Worm (Caenorhabditis elegans): ENCODE data around the gene dhs-26.

dhs-26 gene

ce11 chrX:3339882-3340281 is 22.4 kb downstream of the dhs-26 start:
- TF ChIP-seq lin-11 (tag; optimal IDR thresholded peaks at IDR 0.05) (peak; percentile 13), unc-39 (tag; optimal IDR thresholded peaks at IDR 0.05) (no peak), lin-39 (tag; optimal IDR thresholded peaks at IDR 0.05) (no peak), nhr-129 (tag; optimal IDR thresholded peaks at IDR 0.05) (peak; percentile 29), ztf-11 (tag; optimal IDR thresholded peaks at IDR 0.05) (no peak), C34F6.9 (tag; optimal IDR thresholded peaks at IDR 0.05) (peak; percentile 36), nhr-21 (tag; optimal IDR thresholded peaks at IDR 0.05) (no peak), gmeb-1 (tag; optimal IDR thresholded peaks at IDR 0.05) (no peak), nhr-25 (tag; optimal IDR thresholded peaks at IDR 0.05) (no peak), lsy-2 (tag; optimal IDR thresholded peaks at IDR 0.05) (peak in 1 of 2 experiments; percentile 6)

ce11 chrX:3334115-3334514 is 28.2 kb downstream of the dhs-26 start:
- TF ChIP-seq unc-39 (tag; optimal IDR thresholded peaks at IDR 0.05) (no peak), F13H6.1 (tag; optimal IDR thresholded peaks at IDR 0.05) (peak; percentile 29), skn-1 (tag; optimal IDR thresholded peaks at IDR 0.05) (peak; percentile 36), fos-1 (tag; optimal IDR thresholded peaks at IDR 0.05) (peak; percentile 90), egl-27 (tag; optimal IDR thresholded peaks at IDR 0.05) (no peak), ztf-1 (GFP tag; conservative IDR thresholded peaks at IDR 0.05) (no peak), lin-11 (tag; optimal IDR thresholded peaks at IDR 0.05) (no peak), crh-2 (tag; optimal IDR thresholded peaks at IDR 0.05) (peak; percentile 1), lsy-2 (tag; optimal IDR thresholded peaks at IDR 0.05) (no peak), sma-9 (GFP tag; optimal IDR thresholded peaks at IDR 0.05) (peak; percentile 29), sma-9 (tag; optimal IDR thresholded peaks at IDR 0.05) (no peak), mdl-1 (tag; optimal IDR thresholded peaks at IDR 0.05) (no peak), nhr-11 (tag; optimal IDR thresholded peaks at IDR 0.05) (no peak), ama-1 (optimal IDR thresholded peaks at IDR 0.05) (no peak), nhr-6 (tag; optimal IDR thresholded peaks at IDR 0.05) (no peak)

- no peak for TF ChIP-seq mbf-1 (tag; optimal IDR thresholded peaks at IDR 0.05)
- TF ChIP-seq ZK546.5 (tag; optimal IDR thresholded peaks at IDR 0.05) = no peak
- no peak for TF ChIP-seq ztf-4 (tag; optimal IDR thresholded peaks at IDR 0.05)
- TF ChIP-seq dmd-4 (tag; optimal IDR thresholded peaks at IDR 0.05) = no peak
- TF ChIP-seq aly-2 (tag; optimal IDR thresholded peaks at IDR 0.05) = no peak
- TF ChIP-seq ama-1 (optimal IDR thresholded peaks at IDR 0.05) = no peak
- TF ChIP-seq ztf-11 (tag; optimal IDR thresholded peaks at IDR 0.05) = no peak
- TF ChIP-seq lin-13 (GFP tag; optimal IDR thresholded peaks at IDR 0.05) = no peak
- no peak for TF ChIP-seq snpc-4 (tag; optimal IDR thresholded peaks at IDR 0.05)
- TF ChIP-seq ceh-16 (tag; optimal IDR thresholded peaks at IDR 0.05) = no peak
- TF ChIP-seq F13H6.1 (tag; optimal IDR thresholded peaks at IDR 0.05) = no peak
- TF ChIP-seq nhr-11 (tag; optimal IDR thresholded peaks at IDR 0.05) = no peak
- no peak for TF ChIP-seq skn-1 (tag; optimal IDR thresholded peaks at IDR 0.05)
- no peak for TF ChIP-seq crh-2 (tag; optimal IDR thresholded peaks at IDR 0.05)
- TF ChIP-seq nhr-12 (tag; optimal IDR thresholded peaks at IDR 0.05) = no peak
- TF ChIP-seq fos-1 (tag; optimal IDR thresholded peaks at IDR 0.05) = no peak
- no peak for TF ChIP-seq lsy-2 (tag; optimal IDR thresholded peaks at IDR 0.05)
- no peak for TF ChIP-seq ztf-1 (GFP tag; conservative IDR thresholded peaks at IDR 0.05)
- TF ChIP-seq unc-55 (GFP tag; optimal IDR thresholded peaks at IDR 0.05) = no peak
Observed at ce11 chrX:3332824-3333223, 29.5 kb downstream of the dhs-26 start, which contains the start of gene F11D5.1. TSS of gene F11D5.1 (plus strand) at chrX:3333124.

ce11 chrX:3326175-3326574 is 36.1 kb downstream of the dhs-26 start, which contains the start of gene F11D5.6:
TSS of gene F11D5.6 (minus strand) at chrX:3326275.
- no peak for TF ChIP-seq ceh-16 (tag; optimal IDR thresholded peaks at IDR 0.05)
- TF ChIP-seq unc-55 (GFP tag; optimal IDR thresholded peaks at IDR 0.05) = no peak
- TF ChIP-seq snpc-4 (tag; optimal IDR thresholded peaks at IDR 0.05) = no peak
- no peak for TF ChIP-seq elt-3 (tag; optimal IDR thresholded peaks at IDR 0.05)
- TF ChIP-seq lin-13 (GFP tag; optimal IDR thresholded peaks at IDR 0.05) = no peak
- no peak for TF ChIP-seq lin-39 (tag; optimal IDR thresholded peaks at IDR 0.05)
- no peak for TF ChIP-seq lsy-2 (tag; optimal IDR thresholded peaks at IDR 0.05)
- TF ChIP-seq ztf-1 (GFP tag; conservative IDR thresholded peaks at IDR 0.05) = no peak
- no peak for TF ChIP-seq F13H6.1 (tag; optimal IDR thresholded peaks at IDR 0.05)
- TF ChIP-seq ztf-11 (tag; optimal IDR thresholded peaks at IDR 0.05) = no peak
- TF ChIP-seq nhr-237 (tag; optimal IDR thresholded peaks at IDR 0.05) = no peak
- TF ChIP-seq crh-2 (tag; optimal IDR thresholded peaks at IDR 0.05) = no peak
- TF ChIP-seq ama-1 (optimal IDR thresholded peaks at IDR 0.05) = no peak
- TF ChIP-seq nhr-25 (tag; optimal IDR thresholded peaks at IDR 0.05) = no peak
- no peak for TF ChIP-seq dmd-4 (tag; optimal IDR thresholded peaks at IDR 0.05)
- no peak for TF ChIP-seq sma-9 (GFP tag; optimal IDR thresholded peaks at IDR 0.05)
- no peak for TF ChIP-seq sma-9 (tag; optimal IDR thresholded peaks at IDR 0.05)
- TF ChIP-seq nhr-77 (tag; optimal IDR thresholded peaks at IDR 0.05) = no peak
- no peak for TF ChIP-seq nhr-11 (tag; optimal IDR thresholded peaks at IDR 0.05)
- TF ChIP-seq gmeb-1 (tag; optimal IDR thresholded peaks at IDR 0.05) = no peak

Data from whole organism, L2 larva.